Worm (Caenorhabditis elegans) whole organism, L3 larva: ENCODE results near the gene pqn-41.

ENCODE experiments used
- ama-1 ChIP-seq: fragments of 150-350 bp; optimal IDR thresholded peaks from 2 replicates; lab custom pipeline; 2018
- fkh-10 ChIP-seq: sonication (generic microtip); optimal IDR thresholded peaks from 2 replicates; lab custom pipeline; 2017; ENCODE audit warnings: missing biosample characterization, missing genetic modification reagents, missing genetic modification characterization
- fkh-2 ChIP-seq: fragments of 150-350 bp; optimal IDR thresholded peaks from 2 replicates; lab custom pipeline; 2014; ENCODE audit warnings: missing biosample characterization, missing genetic modification reagents, missing genetic modification characterization
- jun-1 ChIP-seq: fragments of 150-350 bp; optimal IDR thresholded peaks from 2 replicates; lab custom pipeline; 2014; ENCODE audit warnings: missing biosample characterization, missing genetic modification reagents, missing genetic modification characterization
- nfya-1 ChIP-seq: sonication (generic microtip); optimal IDR thresholded peaks from 2 replicates; lab custom pipeline; 2017; ENCODE audit warnings: missing genetic modification characterization, mild to moderate bottlenecking, missing compliant biosample characterization, antibody characterized with exemption, moderate library complexity; ENCODE audit not compliant: insufficient read depth
- nhr-76 ChIP-seq: fragments of 150-350 bp; sonication (generic microtip); optimal IDR thresholded peaks from 5 replicates; lab custom pipeline; 2014; ENCODE audit warnings: missing biosample characterization, missing genetic modification characterization
- snpc-4 ChIP-seq: fragments of 150-350 bp; optimal IDR thresholded peaks from 2 replicates; lab custom pipeline; 2014; ENCODE audit warnings: missing biosample characterization, missing genetic modification characterization
- tbx-2 ChIP-seq: sonication (generic microtip); optimal IDR thresholded peaks from 2 replicates; lab custom pipeline; 2016; ENCODE audit warnings: mild to moderate bottlenecking, missing genetic modification characterization, missing compliant biosample characterization
- unc-39 ChIP-seq: sonication (generic microtip); optimal IDR thresholded peaks from 4 replicates; lab custom pipeline; 2017; ENCODE audit warnings: missing biosample characterization, missing genetic modification characterization
- unc-62 ChIP-seq: fragments of 150-350 bp; sonication (generic microtip); optimal IDR thresholded peaks from 4 replicates; lab custom pipeline; 2014; ENCODE audit warnings: missing biosample characterization, missing genetic modification reagents, missing genetic modification characterization

ce11 chrIII:1882678-1883077 lies 23.1 kb upstream of the pqn-41 start:
- TF ChIP-seq nfya-1 (tag; lab: Kevin White, UChicago) (no peak), fkh-10 (GFP tag; lab: Kevin White, UChicago) (no peak), fkh-2 (tag; lab: Kevin White, UChicago) (no peak), unc-62 (GFP tag; lab: Kevin White, UChicago) (no peak), tbx-2 (no peak), jun-1 (tag; lab: Kevin White, UChicago) (no peak), snpc-4 (no peak), ama-1 (lab: Kevin White, UChicago) (no peak), unc-39 (tag; lab: Kevin White, UChicago) (no peak), nhr-76 (tag; lab: Kevin White, UChicago) (no peak)
